Worm (Caenorhabditis elegans) whole organism, late embryonic: ENCODE data around the gene K02D10.4.

Experiments
- pha-4 ChIP-seq: fragments of 150-350 bp; optimal IDR thresholded peaks from 2 replicates; lab custom pipeline; 2018; ENCODE audit warnings: missing biosample characterization, missing genetic modification reagents, missing genetic modification characterization
- unc-55 ChIP-seq: sonication (generic microtip); optimal IDR thresholded peaks from 2 replicates; lab custom pipeline; 2017; ENCODE audit warnings: missing biosample characterization, missing genetic modification reagents, missing genetic modification characterization

DNA sequence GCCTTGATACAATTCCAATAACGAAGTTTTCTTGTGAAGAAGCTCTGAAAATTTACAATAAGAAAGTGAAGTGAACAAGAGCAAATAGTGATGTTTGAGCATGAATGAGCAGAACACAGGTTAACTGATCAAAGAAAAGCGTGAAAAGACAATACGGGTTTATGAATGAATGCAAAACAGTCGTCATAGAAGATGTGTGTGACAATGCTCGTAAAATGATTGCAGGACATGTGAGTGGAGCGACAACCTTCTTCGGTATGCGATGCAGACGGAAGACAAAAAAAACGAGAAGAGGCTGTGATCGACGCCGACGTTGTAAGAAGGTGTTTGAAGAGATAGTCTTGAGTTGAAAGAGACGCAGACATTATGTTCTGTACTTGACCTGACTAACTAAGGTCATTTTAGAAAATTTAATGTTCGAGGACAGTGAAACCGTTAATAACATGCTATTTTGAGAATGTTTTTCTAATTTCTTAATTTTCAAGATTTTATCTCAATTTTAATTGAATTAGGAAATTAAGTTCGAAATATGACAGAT, 12.5 kb downstream of the K02D10.4 start, which contains the start of gene mig-22:
- TF ChIP-seq pha-4 (tag; lab: Kevin White, UChicago) (no peak), unc-55 (GFP tag; lab: Kevin White, UChicago) (no peak)
